ENCODE assay signal across 1 worm cellular context in genomic region chrII:13304339-13304938, ce11.
TF ChIP-seq lines count a peak whose summit lies in the region.

No protein-coding gene starts in this region.

TF ChIP-seq in whole organism, L1 larva, 84 proteins besides CTCF, POLR2A, EP300 and RAD21 (continued from another document):
- TF ChIP-seq snu-23 (GFP tag; optimal IDR thresholded peaks at IDR 0.05; lab: Kevin White, UChicago) (peak; percentile 25), lin-13 (GFP tag; optimal IDR thresholded peaks at IDR 0.05; lab: Kevin White, UChicago) (no peak)
